Worm (Caenorhabditis elegans) whole organism, late embryonic: ENCODE measurements around the gene C43H6.6.

Source experiments
- C08G9.2 ChIP-seq: sonication (generic microtip); optimal IDR thresholded peaks from 2 replicates; lab custom pipeline; 2016; ENCODE audit warnings: mild to moderate bottlenecking, missing genetic modification characterization, moderate library complexity, missing compliant biosample characterization
- C38D4.7 ChIP-seq: fragments of 200-800 bp; sonication (Bioruptor generic); optimal IDR thresholded peaks from 2 replicates; lab custom pipeline; 2018; ENCODE audit warnings: mild to moderate bottlenecking, missing genetic modification characterization, moderate library complexity, missing compliant biosample characterization
- F13H6.1 ChIP-seq: sonication (generic microtip); optimal IDR thresholded peaks from 2 replicates; lab custom pipeline; 2016; ENCODE audit warnings: missing genetic modification characterization, missing compliant biosample characterization
- K09A11.1 ChIP-seq: sonication (generic microtip); optimal IDR thresholded peaks from 2 replicates; lab custom pipeline; 2017; ENCODE audit warnings: antibody characterized with exemption, mild to moderate bottlenecking, missing genetic modification characterization, missing compliant biosample characterization; ENCODE audit not compliant: insufficient read depth
- T23F11.4 ChIP-seq: fragments of 200-800 bp; sonication (Bioruptor generic); optimal IDR thresholded peaks from 2 replicates; lab custom pipeline; 2018; ENCODE audit warnings: mild to moderate bottlenecking, missing genetic modification characterization, missing compliant biosample characterization
- ceh-14 ChIP-seq: sonication (generic microtip); optimal IDR thresholded peaks from 2 replicates; lab custom pipeline; 2016; ENCODE audit warnings: missing genotype, missing genetic modification characterization, missing compliant biosample characterization
- ceh-2 ChIP-seq: sonication (generic microtip); optimal IDR thresholded peaks from 2 replicates; lab custom pipeline; 2016; ENCODE audit warnings: missing genotype, missing genetic modification characterization, missing compliant biosample characterization
- ceh-31 ChIP-seq: sonication (generic microtip); optimal IDR thresholded peaks from 2 replicates; lab custom pipeline; 2016; ENCODE audit warnings: missing genetic modification characterization, missing compliant biosample characterization
- ceh-48 ChIP-seq: sonication (generic microtip); optimal IDR thresholded peaks from 2 replicates; lab custom pipeline; 2016; ENCODE audit warnings: missing genetic modification characterization, inconsistent platforms, missing compliant biosample characterization
- ceh-6 ChIP-seq: fragments of 200-800 bp; sonication (Bioruptor generic); optimal IDR thresholded peaks from 2 replicates; lab custom pipeline; 2018; ENCODE audit warnings: mild to moderate bottlenecking, missing genetic modification characterization, missing compliant biosample characterization
- dmd-4 ChIP-seq: sonication (generic microtip); optimal IDR thresholded peaks from 2 replicates; lab custom pipeline; 2016; ENCODE audit warnings: borderline replicate concordance, missing genetic modification characterization, missing compliant biosample characterization
- elt-2 ChIP-seq: sonication (generic microtip); optimal IDR thresholded peaks from 2 replicates; lab custom pipeline; 2016; ENCODE audit warnings: missing genetic modification reagents, missing genetic modification characterization, missing compliant biosample characterization
- ets-4 ChIP-seq: sonication (generic microtip); optimal IDR thresholded peaks from 2 replicates; lab custom pipeline; 2016; ENCODE audit warnings: missing genetic modification characterization, missing compliant biosample characterization
- fax-1 ChIP-seq: sonication (generic microtip); optimal IDR thresholded peaks from 2 replicates; lab custom pipeline; 2016; ENCODE audit warnings: missing genotype, missing genetic modification characterization, missing compliant biosample characterization
- hlh-13 ChIP-seq: fragments of 200-800 bp; sonication (Bioruptor generic); optimal IDR thresholded peaks from 2 replicates; lab custom pipeline; 2018; ENCODE audit warnings: mild to moderate bottlenecking, missing genetic modification characterization, missing compliant biosample characterization
- hlh-30 ChIP-seq: sonication (generic microtip); optimal IDR thresholded peaks from 2 replicates; lab custom pipeline; 2017; ENCODE audit warnings: antibody characterized with exemption, missing genetic modification characterization, missing compliant biosample characterization; ENCODE audit not compliant: insufficient read depth
- lin-11 ChIP-seq: fragments of 200-800 bp; sonication (Bioruptor generic); optimal IDR thresholded peaks from 2 replicates; lab custom pipeline; 2018; ENCODE audit warnings: mild to moderate bottlenecking, missing genetic modification characterization, missing compliant biosample characterization
- madf-2 ChIP-seq: sonication (generic microtip); optimal IDR thresholded peaks from 2 replicates; lab custom pipeline; 2017; ENCODE audit warnings: missing genetic modification characterization, missing compliant biosample characterization
- mec-3 ChIP-seq: sonication (generic microtip); optimal IDR thresholded peaks from 2 replicates; lab custom pipeline; 2016; ENCODE audit warnings: borderline replicate concordance, missing genetic modification characterization, missing compliant biosample characterization
- nfya-1 ChIP-seq: sonication (generic microtip); optimal IDR thresholded peaks from 2 replicates; lab custom pipeline; 2017; ENCODE audit warnings: missing genetic modification characterization, mild to moderate bottlenecking, missing compliant biosample characterization, antibody characterized with exemption, moderate library complexity
- odd-2 ChIP-seq: sonication (generic microtip); optimal IDR thresholded peaks from 2 replicates; lab custom pipeline; 2017; ENCODE audit warnings: antibody characterized with exemption, mild to moderate bottlenecking, missing genetic modification characterization, missing compliant biosample characterization
- pax-1 ChIP-seq: fragments of 150-350 bp; optimal IDR thresholded peaks from 2 replicates; lab custom pipeline; 2014; ENCODE audit warnings: missing biosample characterization, missing genetic modification characterization
- pqm-1 ChIP-seq: sonication (generic microtip); optimal IDR thresholded peaks from 2 replicates; lab custom pipeline; 2016; ENCODE audit warnings: missing genetic modification characterization, missing compliant biosample characterization
- ref-2 ChIP-seq: sonication (generic microtip); optimal IDR thresholded peaks from 2 replicates; lab custom pipeline; 2016; ENCODE audit warnings: missing genetic modification characterization, missing compliant biosample characterization
- sdc-2 ChIP-seq: sonication (generic microtip); optimal IDR thresholded peaks from 2 replicates; lab custom pipeline; 2016; ENCODE audit warnings: missing genotype, missing genetic modification characterization, missing compliant biosample characterization
- sox-4 ChIP-seq: sonication (generic microtip); optimal IDR thresholded peaks from 2 replicates; lab custom pipeline; 2017; ENCODE audit warnings: mild to moderate bottlenecking, missing genetic modification characterization, inconsistent platforms, missing compliant biosample characterization
- unc-3 ChIP-seq, 2 experiments: fragments of 200-800 bp in 1 of 2; sonication (Bioruptor generic) in 1 of 2; sonication (generic microtip) in 1 of 2; conservative IDR thresholded peaks in 1 of 2; optimal IDR thresholded peaks in 1 of 2; 2 replicates each; pipeline versions ENCODE4 v1.3.6 to Lab custom; 2016 to 2022; ENCODE audit warnings: missing compliant biosample characterization in 2 of 2, missing genetic modification characterization in 2 of 2, missing genetic modification reagents in 1 of 2
- unc-55 ChIP-seq: sonication (generic microtip); optimal IDR thresholded peaks from 2 replicates; lab custom pipeline; 2017; ENCODE audit warnings: missing biosample characterization, missing genetic modification reagents, missing genetic modification characterization
- zip-5 ChIP-seq: sonication (generic microtip); optimal IDR thresholded peaks from 2 replicates; lab custom pipeline; 2016; ENCODE audit warnings: missing genetic modification characterization, missing compliant biosample characterization

The C43H6.6 gene

ce11 chrX:2433805-2434204 is 38.7 kb downstream of the C43H6.6 start:
- TF ChIP-seq C38D4.7 (GFP tag; lab: Kevin White, UChicago): no peak
- no peak for TF ChIP-seq sdc-2 (tag; lab: Kevin White, UChicago)
- TF ChIP-seq pqm-1 (tag; lab: Kevin White, UChicago): no peak
- no peak for TF ChIP-seq pax-1
- no peak for TF ChIP-seq ceh-6 (GFP tag; lab: Kevin White, UChicago)
- TF ChIP-seq ceh-31 (tag; lab: Kevin White, UChicago): no peak
- no peak for TF ChIP-seq dmd-4

- TF ChIP-seq sox-4 (tag; lab: Kevin White, UChicago) (no peak), elt-2 (no peak), F13H6.1 (no peak), C38D4.7 (GFP tag; lab: Kevin White, UChicago) (no peak), lin-11 (tag; lab: Kevin White, UChicago) (no peak), ets-4 (tag; lab: Kevin White, UChicago) (no peak), fax-1 (tag; lab: Kevin White, UChicago) (no peak), ceh-14 (tag; lab: Kevin White, UChicago) (no peak), mec-3 (tag; lab: Kevin White, UChicago) (no peak)
Measured at ce11 chrX:2435353-2435752, 40.3 kb downstream of the C43H6.6 start.

- TF ChIP-seq unc-3 (GFP tag; conservative IDR thresholded peaks at IDR 0.05; lab: Robert Waterston, UW): no peak
- TF ChIP-seq unc-3 (tag; optimal IDR thresholded peaks at IDR 0.05; lab: Kevin White, UChicago): no peak
- no peak for TF ChIP-seq F13H6.1
- no peak for TF ChIP-seq fax-1 (tag; lab: Kevin White, UChicago)
- TF ChIP-seq madf-2 (tag; lab: Kevin White, UChicago): no peak
- no peak for TF ChIP-seq mec-3 (tag; lab: Kevin White, UChicago)
- no peak for TF ChIP-seq odd-2 (tag; lab: Kevin White, UChicago)
- TF ChIP-seq ets-4 (tag; lab: Kevin White, UChicago): no peak
- no peak for TF ChIP-seq ref-2 (tag; lab: Kevin White, UChicago)
- no peak for TF ChIP-seq unc-55 (GFP tag; lab: Kevin White, UChicago)
- TF ChIP-seq ceh-14 (tag; lab: Kevin White, UChicago): no peak
- TF ChIP-seq hlh-30: no peak
- no peak for TF ChIP-seq zip-5 (tag; lab: Kevin White, UChicago)
Measured at ce11 chrX:2438857-2439256, 43.8 kb downstream of the C43H6.6 start, which contains the start of gene gid-2. TSS of gene gid-2 (minus strand) at chrX:2438957.

ce11 chrX:2439309-2439708 is 44.2 kb downstream of the C43H6.6 start:
- no peak for TF ChIP-seq ceh-2 (tag; lab: Kevin White, UChicago)
- TF ChIP-seq ceh-48 (tag; lab: Kevin White, UChicago): peak; percentile 72
- TF ChIP-seq hlh-30: peak; percentile 44
- TF ChIP-seq nfya-1 (tag; lab: Kevin White, UChicago): peak; percentile 3
- TF ChIP-seq zip-5 (tag; lab: Kevin White, UChicago): no peak
- TF ChIP-seq ceh-31 (tag; lab: Kevin White, UChicago): peak; percentile 3
- TF ChIP-seq hlh-13 (GFP tag; lab: Kevin White, UChicago): no peak

ce11 chrX:2439728-2440127 is 44.6 kb downstream of the C43H6.6 start:
- TF ChIP-seq ets-4 (tag; lab: Kevin White, UChicago) (no peak), elt-2 (peak; percentile 38)

- no peak for TF ChIP-seq K09A11.1 (tag; lab: Kevin White, UChicago)
- no peak for TF ChIP-seq C08G9.2 (tag; lab: Kevin White, UChicago)
- TF ChIP-seq hlh-30: no peak
- TF ChIP-seq T23F11.4: no peak
- no peak for TF ChIP-seq pqm-1 (tag; lab: Kevin White, UChicago)
- TF ChIP-seq, all 69 proteins: peak for 0
Measured at ce11 chrX:2441163-2441562, 46.1 kb downstream of the C43H6.6 start.
